Fruit fly (Drosophila melanogaster): ENCODE measurements around the gene Ilp8.

Ilp8 gene

dm6 chr3L:16985578-16985977, 46.3 kb downstream of the Ilp8 start (continued):
- TF ChIP-seq CG13287 (GFP tag; IDR thresholded peaks at IDR 0.05; ENCODE audit: partially characterized antibody) = peak; percentile 55; the same call in 1 of the 2 replicates
- TF ChIP-seq CG6854 (GFP tag; optimal IDR thresholded peaks at IDR 0.05) = no peak
- TF ChIP-seq Dek (tag; optimal IDR thresholded peaks at IDR 0.05) = no peak
- TF ChIP-seq pzg (GFP tag; optimal IDR thresholded peaks at IDR 0.05) = peak; percentile 8
- TF ChIP-seq CG18764 (GFP tag; optimal IDR thresholded peaks at IDR 0.05) = no peak
- TF ChIP-seq CG10274 (GFP tag; optimal IDR thresholded peaks at IDR 0.05) = no peak
- peak; percentile 82 for TF ChIP-seq Vsx1 (GFP tag; optimal IDR thresholded peaks at IDR 0.05)
- no peak for TF ChIP-seq CG14667 (GFP tag; IDR thresholded peaks at IDR 0.05)
- TF ChIP-seq CTCF (GFP tag; optimal IDR thresholded peaks at IDR 0.05) = peak; percentile 76
- peak; percentile 26; the same call in 1 of the 3 replicates for TF ChIP-seq CG16813 (GFP tag; IDR thresholded peaks at IDR 0.05; ENCODE audit: partially characterized antibody)
- TF ChIP-seq vvl (GFP tag; IDR thresholded peaks at IDR 0.05) = peak; percentile 56
- peak; percentile 50 for TF ChIP-seq pita (GFP tag; optimal IDR thresholded peaks at IDR 0.05)
- TF ChIP-seq wek (GFP tag; optimal IDR thresholded peaks at IDR 0.05) = peak; percentile 94
- peak; percentile 41; the same call in 1 of the 2 replicates for TF ChIP-seq tna (GFP tag; IDR thresholded peaks at IDR 0.05; ENCODE audit: partially characterized antibody)
- TF ChIP-seq Med (GFP tag) = peak; percentile 61
- 0 out of 2 replicates have a peak, but pooled peaks have one; percentile 18 for TF ChIP-seq bbx (GFP tag; IDR thresholded peaks at IDR 0.05; ENCODE audit: partially characterized antibody)
- TF ChIP-seq Scr (GFP tag; IDR thresholded peaks at IDR 0.05; ENCODE audit: partially characterized antibody) = 0 out of 2 replicates have a peak, but pooled peaks have one; percentile 10
- peak; percentile 97 for TF ChIP-seq Blimp-1 (GFP tag; optimal IDR thresholded peaks at IDR 0.05)
- no peak for TF ChIP-seq Atf-2 (GFP tag; optimal IDR thresholded peaks at IDR 0.05)
- TF ChIP-seq MBD-R2 (GFP tag; IDR thresholded peaks at IDR 0.05) = 0 out of 2 replicates have a peak, but pooled peaks have one; percentile 14
- TF ChIP-seq CG5953 (GFP tag; IDR thresholded peaks at IDR 0.05) = 0 out of 2 replicates have a peak, but pooled peaks have one; percentile 41
- no peak for TF ChIP-seq CG8290 (GFP tag; optimal IDR thresholded peaks at IDR 0.05)
- peak in 1 of 2 experiments; percentile 37 for TF ChIP-seq CG8290 (tag; optimal IDR thresholded peaks at IDR 0.05)
- peak; percentile 60 for TF ChIP-seq CG12769 (tag; optimal IDR thresholded peaks at IDR 0.05)
- TF ChIP-seq H2.0 (GFP tag; IDR thresholded peaks at IDR 0.05) = no peak
- 0 out of 3 replicates have a peak, but pooled peaks have one; percentile 26 for TF ChIP-seq CG2199 (GFP tag; IDR thresholded peaks at IDR 0.05)
- peak; percentile 89; the same call in 2 of the 4 replicates for TF ChIP-seq chinmo (GFP tag; IDR thresholded peaks at IDR 0.05; ENCODE audit: partially characterized antibody)
- TF ChIP-seq CG7271 (tag; optimal IDR thresholded peaks at IDR 0.05) = no peak
- TF ChIP-seq CG34422 (GFP tag; IDR thresholded peaks at IDR 0.05) = no peak
- peak; percentile 46 for TF ChIP-seq kni (GFP tag; optimal IDR thresholded peaks at IDR 0.05)
- no peak for TF ChIP-seq Eip74EF (GFP tag; optimal IDR thresholded peaks at IDR 0.05)
- peak; percentile 8 for TF ChIP-seq pros (GFP tag; optimal IDR thresholded peaks at IDR 0.05)
- peak; percentile 32; the same call in 1 of the 4 replicates for TF ChIP-seq Dll (GFP tag; IDR thresholded peaks at IDR 0.05; ENCODE audit: partially characterized antibody)
- TF ChIP-seq CG6175 (GFP tag; IDR thresholded peaks at IDR 0.05) = peak; percentile 73; the same call in 2 of the 3 replicates
- TF ChIP-seq CG7745 (tag; optimal IDR thresholded peaks at IDR 0.05) = peak; percentile 83
- TF ChIP-seq CG11085 (GFP tag; IDR thresholded peaks at IDR 0.05) = no peak
- peak; percentile 6 for TF ChIP-seq CG15514 (GFP tag; optimal IDR thresholded peaks at IDR 0.05)

dm6 chr3L:16984813-16985387, 47.0 kb downstream of the Ilp8 start:
- TF ChIP-seq exex (tag; optimal IDR thresholded peaks at IDR 0.05) (peak; percentile 96), NK7.1 (GFP tag; optimal IDR thresholded peaks at IDR 0.05) (no peak), emc (GFP tag; optimal IDR thresholded peaks at IDR 0.05) (no peak), CG30403 (GFP tag; optimal IDR thresholded peaks at IDR 0.05) (no peak), HLH54F (GFP tag; optimal IDR thresholded peaks at IDR 0.05) (no peak), CG3838 (GFP tag; optimal IDR thresholded peaks at IDR 0.05) (no peak), CG2199 (GFP tag; IDR thresholded peaks at IDR 0.05) (no peak), dan (GFP tag; IDR thresholded peaks at IDR 0.05) (no peak), ac (GFP tag; optimal IDR thresholded peaks at IDR 0.05) (no peak), dimm (GFP tag; IDR thresholded peaks at IDR 0.05) (no peak), az2 (GFP tag; optimal IDR thresholded peaks at IDR 0.05) (no peak), maf-S (GFP tag; optimal IDR thresholded peaks at IDR 0.05) (no peak), tio (GFP tag; optimal IDR thresholded peaks at IDR 0.05) (no peak), CG9727 (GFP tag; optimal IDR thresholded peaks at IDR 0.05) (no peak), ttk (GFP tag; IDR thresholded peaks at IDR 0.05) (no peak)
